Worm (Caenorhabditis elegans) whole organism, young adult: ENCODE measurements around the gene clik-2.

Experiments used
- C06A6.2 ChIP-seq: fragments of 200-800 bp; sonication (Bioruptor generic); conservative IDR thresholded peaks from 2 replicates; pipeline ENCODE4 v1.3.6; 2022; ENCODE audit warnings: missing genetic modification characterization, missing compliant biosample characterization
- F23B12.7 ChIP-seq: sonication (generic microtip); optimal IDR thresholded peaks from 2 replicates; lab custom pipeline; 2017; ENCODE audit warnings: missing genetic modification characterization, mild to moderate bottlenecking, missing compliant biosample characterization, antibody characterized with exemption, moderate library complexity; ENCODE audit not compliant: insufficient read depth
- F33H1.4 ChIP-seq: fragments of 200-800 bp; sonication (Bioruptor generic); IDR thresholded peaks from 2 replicates; pipeline ENCODE4 v1.3.6; 2022; ENCODE audit warnings: missing genetic modification reagents, missing genetic modification characterization, missing compliant biosample characterization
- F39B2.1 ChIP-seq: fragments of 200-800 bp; sonication (Bioruptor generic); IDR thresholded peaks from 2 replicates; pipeline ENCODE4 v1.3.6; 2022; ENCODE audit warnings: missing genetic modification reagents, missing genetic modification characterization, missing compliant biosample characterization
- F57A8.1 ChIP-seq: fragments of 200-800 bp; sonication (Bioruptor generic); optimal IDR thresholded peaks from 2 replicates; lab custom pipeline; 2018; ENCODE audit warnings: mild to moderate bottlenecking, missing genetic modification characterization, moderate library complexity, missing compliant biosample characterization
- K11D2.4 ChIP-seq: fragments of 200-800 bp; sonication (Bioruptor generic); IDR thresholded peaks from 2 replicates; pipeline ENCODE4 v1.3.6; 2022; ENCODE audit warnings: missing genetic modification reagents, missing genetic modification characterization, missing compliant biosample characterization
- K12H6.12 ChIP-seq: fragments of 200-800 bp; sonication (Bioruptor generic); optimal IDR thresholded peaks from 2 replicates; lab custom pipeline; 2018; ENCODE audit warnings: mild to moderate bottlenecking, missing genetic modification characterization, missing compliant biosample characterization
- T07F8.4 ChIP-seq: sonication (generic microtip); optimal IDR thresholded peaks from 2 replicates; lab custom pipeline; 2016; ENCODE audit warnings: mild to moderate bottlenecking, missing genetic modification characterization, moderate library complexity, missing compliant biosample characterization
- T26A5.8 ChIP-seq: sonication (generic microtip); optimal IDR thresholded peaks from 2 replicates; lab custom pipeline; 2016; ENCODE audit warnings: missing genetic modification characterization, missing compliant biosample characterization
- Y53F4B.3 ChIP-seq: fragments of 200-800 bp; sonication (Bioruptor generic); IDR thresholded peaks from 2 replicates; pipeline ENCODE4 v1.3.6; 2022; ENCODE audit warnings: missing genetic modification reagents, missing genetic modification characterization, missing compliant biosample characterization
- Y53G8AR.9 ChIP-seq: fragments of 200-800 bp; sonication (Bioruptor generic); conservative IDR thresholded peaks from 2 replicates; pipeline ENCODE4 v1.3.6; 2022; ENCODE audit warnings: missing genetic modification reagents, missing genetic modification characterization, missing compliant biosample characterization
- akir-1 ChIP-seq: fragments of 200-800 bp; sonication (Bioruptor generic); optimal IDR thresholded peaks from 2 replicates; lab custom pipeline; 2018; ENCODE audit warnings: mild to moderate bottlenecking, missing genetic modification characterization, moderate library complexity, missing compliant biosample characterization
- athp-1 ChIP-seq: sonication (generic microtip); optimal IDR thresholded peaks from 2 replicates; lab custom pipeline; 2017; ENCODE audit warnings: mild to moderate bottlenecking, missing genetic modification characterization, missing compliant biosample characterization
- attf-3 ChIP-seq: fragments of 200-800 bp; sonication (Bioruptor generic); conservative IDR thresholded peaks from 2 replicates; pipeline ENCODE4 v1.3.6; 2022; ENCODE audit warnings: missing genetic modification reagents, missing genetic modification characterization, missing compliant biosample characterization
- attf-5 ChIP-seq: fragments of 200-800 bp; sonication (Bioruptor generic); optimal IDR thresholded peaks from 2 replicates; lab custom pipeline; 2018; ENCODE audit warnings: mild to moderate bottlenecking, missing genetic modification characterization, missing compliant biosample characterization
- attf-6 ChIP-seq: fragments of 200-800 bp; sonication (Bioruptor generic); IDR thresholded peaks from 2 replicates; pipeline ENCODE4 v1.3.6; 2022; ENCODE audit warnings: missing genetic modification reagents, missing genetic modification characterization, missing compliant biosample characterization
- egl-18 ChIP-seq: fragments of 200-800 bp; sonication (Bioruptor generic); IDR thresholded peaks from 2 replicates; pipeline ENCODE4 v1.3.6; 2022; ENCODE audit warnings: missing genetic modification reagents, missing genetic modification characterization, missing compliant biosample characterization
- egrh-3 ChIP-seq: fragments of 200-800 bp; sonication (Bioruptor generic); IDR thresholded peaks from 2 replicates; pipeline ENCODE4 v1.3.6; 2022; ENCODE audit warnings: missing genetic modification reagents, missing genetic modification characterization, missing compliant biosample characterization
- him-1 ChIP-seq: sonication (generic microtip); optimal IDR thresholded peaks from 2 replicates; lab custom pipeline; 2016; ENCODE audit warnings: missing genotype, missing genetic modification reagents, missing genetic modification characterization, missing compliant biosample characterization
- hlh-12 ChIP-seq: sonication (generic microtip); optimal IDR thresholded peaks from 2 replicates; lab custom pipeline; 2016; ENCODE audit warnings: missing genetic modification characterization, missing compliant biosample characterization
- let-607 ChIP-seq, 2 experiments: fragments of 200-800 bp in 1 of 2; sonication (Bioruptor generic) in 1 of 2; sonication (generic microtip) in 1 of 2; optimal IDR thresholded peaks; 2 replicates each; lab custom pipeline; 2016 to 2018; ENCODE audit warnings: mild to moderate bottlenecking in 2 of 2, missing compliant biosample characterization in 2 of 2, missing genetic modification characterization in 2 of 2, moderate library complexity in 2 of 2, missing genotype in 1 of 2
- lin-35 ChIP-seq, 3 experiments: fragments of 150-350 bp in 2 of 3; sonication (generic microtip) in 1 of 3; optimal IDR thresholded peaks; 2 replicates each; lab custom pipeline; 2014 to 2018; ENCODE audit warnings: missing biosample characterization in 3 of 3, missing genetic modification characterization in 3 of 3, missing genetic modification reagents in 3 of 3
- lin-54 ChIP-seq: fragments of 200-800 bp; sonication (Bioruptor generic); optimal IDR thresholded peaks from 2 replicates; lab custom pipeline; 2018; ENCODE audit warnings: mild to moderate bottlenecking, missing genetic modification characterization, missing compliant biosample characterization
- lsl-1 ChIP-seq: fragments of 200-800 bp; sonication (Bioruptor generic); optimal IDR thresholded peaks from 2 replicates; lab custom pipeline; 2018; ENCODE audit warnings: mild to moderate bottlenecking, missing genetic modification characterization, moderate library complexity, missing compliant biosample characterization
- madf-10 ChIP-seq: sonication (generic microtip); optimal IDR thresholded peaks from 2 replicates; lab custom pipeline; 2016; ENCODE audit warnings: mild to moderate bottlenecking, missing genetic modification characterization, missing compliant biosample characterization
- mel-28 ChIP-seq: sonication (generic microtip); optimal IDR thresholded peaks from 2 replicates; lab custom pipeline; 2016; ENCODE audit warnings: borderline replicate concordance, mild to moderate bottlenecking, missing genetic modification characterization, missing compliant biosample characterization
- nfya-1 ChIP-seq: sonication (generic microtip); optimal IDR thresholded peaks from 2 replicates; lab custom pipeline; 2017; ENCODE audit warnings: antibody characterized with exemption, missing compliant biosample characterization, missing genetic modification characterization, borderline replicate concordance; ENCODE audit not compliant: insufficient read depth
- nfyb-1 ChIP-seq: fragments of 200-800 bp; sonication (Bioruptor generic); IDR thresholded peaks from 2 replicates; pipeline ENCODE4 v1.3.6; 2022; ENCODE audit warnings: missing genetic modification reagents, missing genetic modification characterization, missing compliant biosample characterization
- nhr-80 ChIP-seq: sonication (generic microtip); optimal IDR thresholded peaks from 2 replicates; lab custom pipeline; 2016; ENCODE audit warnings: missing genetic modification characterization, missing compliant biosample characterization
- nhr-90 ChIP-seq: sonication (generic microtip); optimal IDR thresholded peaks from 2 replicates; lab custom pipeline; 2016; ENCODE audit warnings: missing genotype, mild to moderate bottlenecking, missing genetic modification characterization, missing compliant biosample characterization
- pbrm-1 ChIP-seq: fragments of 200-800 bp; sonication (Bioruptor generic); IDR thresholded peaks from 2 replicates; pipeline ENCODE4 v1.3.6; 2022; ENCODE audit warnings: missing genetic modification reagents, missing genetic modification characterization, missing compliant biosample characterization
- rec-8 ChIP-seq, 2 experiments: sonication (generic microtip); optimal IDR thresholded peaks; 2 replicates each; lab custom pipeline; 2016; ENCODE audit warnings: mild to moderate bottlenecking in 2 of 2, missing genetic modification characterization in 2 of 2, missing genetic modification reagents in 2 of 2, missing genotype in 2 of 2, missing biosample characterization in 1 of 2, missing compliant biosample characterization in 1 of 2, moderate library complexity in 1 of 2
- repo-1 ChIP-seq: sonication (generic microtip); optimal IDR thresholded peaks from 2 replicates; lab custom pipeline; 2017; ENCODE audit warnings: mild to moderate bottlenecking, missing genetic modification characterization, missing compliant biosample characterization
- rpc-1 ChIP-seq, 2 experiments: fragments of 150-350 bp in 1 of 2; sonication (generic microtip) in 1 of 2; optimal IDR thresholded peaks; 2 replicates each; lab custom pipeline; 2014 to 2018; ENCODE audit warnings: missing biosample characterization in 1 of 2, missing genetic modification characterization in 1 of 2, missing genetic modification reagents in 1 of 2, missing genotype in 1 of 2
- snpc-1.1 ChIP-seq: sonication (generic microtip); optimal IDR thresholded peaks from 2 replicates; lab custom pipeline; 2017; ENCODE audit warnings: missing genetic modification characterization, mild to moderate bottlenecking, missing compliant biosample characterization, antibody characterized with exemption, moderate library complexity, missing genotype, missing genetic modification reagents; ENCODE audit not compliant: insufficient read depth
- snpc-1.3 ChIP-seq: sonication (generic microtip); optimal IDR thresholded peaks from 2 replicates; lab custom pipeline; 2017; ENCODE audit warnings: missing genetic modification characterization, mild to moderate bottlenecking, missing compliant biosample characterization, antibody characterized with exemption, moderate library complexity, missing genotype, missing genetic modification reagents; ENCODE audit not compliant: insufficient read depth
- snpc-4 ChIP-seq, 5 experiments: fragments of 150-350 bp in 1 of 5; sonication (generic microtip) in 4 of 5; optimal IDR thresholded peaks; 2 replicates each; lab custom pipeline; 2014 to 2018; ENCODE audit warnings: missing genetic modification characterization in 5 of 5, missing biosample characterization in 3 of 5, antibody characterized with exemption in 2 of 5, mild to moderate bottlenecking in 2 of 5, missing compliant biosample characterization in 2 of 5, missing genotype in 2 of 5, moderate library complexity in 2 of 5, missing genetic modification reagents in 1 of 5
- xnd-1 ChIP-seq: sonication (generic microtip); optimal IDR thresholded peaks from 2 replicates; lab custom pipeline; 2016; ENCODE audit warnings: missing genotype, missing genetic modification reagents, missing genetic modification characterization, missing compliant biosample characterization
- zfh-2 ChIP-seq: fragments of 200-800 bp; sonication (Bioruptor generic); conservative IDR thresholded peaks from 2 replicates; pipeline ENCODE4 v1.3.6; 2022; ENCODE audit warnings: missing genetic modification reagents, missing genetic modification characterization, missing compliant biosample characterization
- zim-3 ChIP-seq: sonication (generic microtip); optimal IDR thresholded peaks from 2 replicates; lab custom pipeline; 2017; ENCODE audit warnings: mild to moderate bottlenecking, missing genetic modification characterization, moderate library complexity, missing compliant biosample characterization
- ztf-6 ChIP-seq: fragments of 200-800 bp; sonication (Bioruptor generic); IDR thresholded peaks from 2 replicates; pipeline ENCODE4 v1.3.6; 2022; ENCODE audit warnings: missing genetic modification reagents, missing genetic modification characterization, missing compliant biosample characterization

clik-2 gene

DNA sequence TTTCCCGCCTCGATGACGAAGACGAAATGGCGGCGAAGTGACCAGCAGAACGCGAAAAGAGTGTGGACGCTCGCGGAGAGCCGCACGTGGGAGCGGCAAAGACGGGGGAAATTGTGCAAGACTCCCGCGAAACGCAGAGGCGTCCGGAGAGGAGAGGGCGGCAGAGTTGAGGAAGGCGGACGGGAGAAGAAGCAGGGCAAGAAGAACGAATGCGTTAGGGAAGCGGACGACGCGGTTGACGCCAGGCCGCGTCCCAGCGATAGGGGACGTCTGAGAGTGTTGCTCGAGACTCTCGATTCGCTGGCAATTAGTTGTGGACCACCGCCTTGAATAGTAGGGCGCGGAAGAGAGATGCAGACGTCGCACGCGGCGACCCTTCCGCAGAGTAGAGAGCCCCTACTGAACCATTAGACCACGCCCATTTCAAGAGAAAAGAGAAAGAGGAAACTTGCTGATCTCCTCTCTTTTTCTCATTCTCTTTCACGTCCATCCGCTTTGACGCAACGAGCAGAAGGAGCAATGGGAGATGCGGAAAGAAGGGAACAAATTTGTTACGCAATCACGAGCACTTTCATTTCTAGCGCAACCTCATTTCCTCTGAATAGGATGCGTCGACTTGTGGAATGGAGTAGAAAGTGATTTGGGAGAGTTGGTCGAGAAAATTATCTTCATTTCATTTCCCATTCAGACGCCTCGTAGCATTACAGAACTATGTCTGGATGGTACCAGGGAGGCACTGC, 37.6 kb downstream of the clik-2 start (continued):
- no peak for TF ChIP-seq nhr-90 (tag; lab: Kevin White, UChicago)
- TF ChIP-seq K12H6.12 (tag; lab: Kevin White, UChicago), result peak; percentile 11
- no peak for TF ChIP-seq attf-6 (GFP tag; lab: Robert Waterston, UW)
- TF ChIP-seq mel-28, result no peak
- TF ChIP-seq lin-35 (GFP tag; optimal IDR thresholded peaks at IDR 0.05; lab: Kevin White, UChicago), result no peak
- TF ChIP-seq lin-54, result no peak
- no peak for TF ChIP-seq rec-8 (tag; optimal IDR thresholded peaks at IDR 0.05; lab: Kevin White, UChicago)
- no peak for TF ChIP-seq Y53F4B.3 (GFP tag; lab: Robert Waterston, UW)
- TF ChIP-seq snpc-4 (GFP tag; optimal IDR thresholded peaks at IDR 0.05; lab: Kevin White, UChicago), result no peak
- no peak for TF ChIP-seq snpc-4 (tag; optimal IDR thresholded peaks at IDR 0.05; lab: Kevin White, UChicago)
- TF ChIP-seq F33H1.4 (GFP tag; lab: Robert Waterston, UW), result no peak
- TF ChIP-seq him-1 (tag; lab: Kevin White, UChicago), result no peak
- TF ChIP-seq egrh-3 (GFP tag; lab: Robert Waterston, UW), result peak; percentile 83
- TF ChIP-seq ztf-6, result no peak
- no peak for TF ChIP-seq xnd-1
- TF ChIP-seq rpc-1 (optimal IDR thresholded peaks at IDR 0.05; lab: Kevin White, UChicago), result no peak
- no peak for TF ChIP-seq rpc-1 (tag; optimal IDR thresholded peaks at IDR 0.05; lab: Kevin White, UChicago)
- no peak for TF ChIP-seq pbrm-1 (GFP tag; lab: Robert Waterston, UW)
- TF ChIP-seq repo-1 (tag; lab: Kevin White, UChicago), result no peak
- TF ChIP-seq nfyb-1 (GFP tag; lab: Robert Waterston, UW), result no peak
- no peak for TF ChIP-seq F57A8.1
- TF ChIP-seq T07F8.4 (tag; lab: Kevin White, UChicago), result no peak
- TF ChIP-seq nfya-1 (tag; lab: Kevin White, UChicago), result no peak
- TF ChIP-seq snpc-1.1 (tag; lab: Kevin White, UChicago), result no peak
- TF ChIP-seq zfh-2 (GFP tag; lab: Robert Waterston, UW), result peak; percentile 94
- no peak for TF ChIP-seq let-607 (tag; optimal IDR thresholded peaks at IDR 0.05; lab: Kevin White, UChicago)
- no peak for TF ChIP-seq attf-5
- no peak for TF ChIP-seq nhr-80 (tag; lab: Kevin White, UChicago)
- TF ChIP-seq lsl-1 (GFP tag; lab: Kevin White, UChicago), result no peak
- TF ChIP-seq madf-10 (tag; lab: Kevin White, UChicago), result no peak
- TF ChIP-seq attf-3 (GFP tag; lab: Robert Waterston, UW), result no peak
- TF ChIP-seq hlh-12 (tag; lab: Kevin White, UChicago), result no peak
- 0 out of 2 replicates have a peak, but pooled peaks have one; percentile 25 for TF ChIP-seq K11D2.4
- no peak for TF ChIP-seq egl-18
- no peak for TF ChIP-seq C06A6.2 (GFP tag; lab: Robert Waterston, UW)
- TF ChIP-seq snpc-1.3 (tag; lab: Kevin White, UChicago), result no peak

DNA sequence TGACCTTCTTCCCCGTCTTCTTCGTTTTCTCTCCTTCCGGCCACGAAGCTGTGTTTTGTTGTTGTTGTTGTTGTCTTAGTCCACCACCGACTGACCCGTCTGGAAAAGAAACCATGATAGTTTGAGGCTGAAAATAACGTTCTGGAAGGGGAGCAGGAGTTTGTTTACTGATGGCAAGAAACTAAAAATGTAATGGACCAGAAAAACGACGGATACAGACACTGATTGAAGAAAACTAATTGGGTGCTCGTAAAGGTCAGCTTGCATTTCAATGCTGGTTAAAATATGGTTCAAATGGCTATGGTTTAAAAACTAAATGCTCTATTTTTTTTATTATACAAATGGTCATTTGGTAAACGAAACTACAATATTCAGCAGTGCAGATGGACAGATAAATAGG, 43.7 kb downstream of the clik-2 start, which contains the start of gene F26A10.2:
F26A10.2 (minus strand) TSS at position 101 of the 400 bp plus-strand sequence.
- no peak for TF ChIP-seq zim-3 (tag; lab: Kevin White, UChicago)
- TF ChIP-seq athp-1 (tag; lab: Kevin White, UChicago), result no peak
- no peak for TF ChIP-seq akir-1 (GFP tag; lab: Kevin White, UChicago)
- no peak for TF ChIP-seq T26A5.8 (tag; lab: Kevin White, UChicago)
- TF ChIP-seq F39B2.1, result no peak
- no peak for TF ChIP-seq F23B12.7
- TF ChIP-seq ztf-6, result no peak
- no peak for TF ChIP-seq Y53G8AR.9
- TF ChIP-seq, all 124 proteins: peak for 0
